Worm (Caenorhabditis elegans) whole organism, midembryonic: ENCODE measurements around the gene nlp-78.

Source experiments
- flt-1 ChIP-seq: fragments of 200-800 bp; sonication (Bioruptor generic); IDR thresholded peaks from 2 replicates; pipeline ENCODE4 v1.3.6; 2022; ENCODE audit warnings: missing genetic modification characterization, missing compliant biosample characterization
- ref-1 ChIP-seq: fragments of 200-800 bp; sonication (Bioruptor generic); conservative IDR thresholded peaks from 2 replicates; pipeline ENCODE4 v1.3.6; 2022; ENCODE audit warnings: missing genetic modification reagents, missing genetic modification characterization, missing compliant biosample characterization
- ztf-29 ChIP-seq: fragments of 200-800 bp; sonication (Bioruptor generic); IDR thresholded peaks from 2 replicates; pipeline ENCODE4 v1.3.6; 2022; ENCODE audit warnings: missing genetic modification reagents, missing genetic modification characterization, missing compliant biosample characterization

- TF ChIP-seq flt-1: no peak
- TF ChIP-seq ztf-29 (GFP tag; lab: Robert Waterston, UW): no peak
- TF ChIP-seq ref-1: no peak
Observed at ce11 chrII:9171466-9172187, 35.6 kb downstream of the nlp-78 start.
